Worm (Caenorhabditis elegans) whole organism, dauer: Measurements from ENCODE around the gene C07C7.3.

ENCODE experiments used
- unc-62 ChIP-seq: sonication (generic microtip); optimal IDR thresholded peaks from 2 replicates; lab custom pipeline; 2017; ENCODE audit warnings: missing biosample characterization, missing genetic modification reagents, missing genetic modification characterization

C07C7.3 gene

ce11 chrIV:9165681-9166080, at the start of gene C07C7.3:
Gene C07C7.3, plus strand, starts transcription at chrIV:9166051.
- no peak for TF ChIP-seq unc-62

DNA sequence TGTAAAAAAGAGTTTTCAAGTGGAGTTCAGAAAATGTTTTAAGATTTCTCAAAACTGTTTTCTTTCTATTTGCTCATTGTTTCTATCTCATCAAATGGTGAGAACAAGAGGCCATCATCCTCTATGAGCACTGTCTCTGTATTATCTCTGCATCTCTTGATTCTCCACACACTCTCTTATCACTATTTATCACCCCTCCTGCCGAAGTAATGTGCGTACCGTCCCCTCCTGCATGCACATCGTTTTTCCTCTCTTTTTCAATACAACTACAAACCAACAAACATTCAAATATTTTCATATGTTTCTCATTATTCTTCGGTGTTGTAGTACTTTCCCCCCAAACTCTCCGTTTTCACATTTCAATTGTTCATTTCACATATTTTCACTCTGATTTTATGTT, 49.4 kb upstream of the C07C7.3 start:
- TF ChIP-seq unc-62, result no peak

DNA sequence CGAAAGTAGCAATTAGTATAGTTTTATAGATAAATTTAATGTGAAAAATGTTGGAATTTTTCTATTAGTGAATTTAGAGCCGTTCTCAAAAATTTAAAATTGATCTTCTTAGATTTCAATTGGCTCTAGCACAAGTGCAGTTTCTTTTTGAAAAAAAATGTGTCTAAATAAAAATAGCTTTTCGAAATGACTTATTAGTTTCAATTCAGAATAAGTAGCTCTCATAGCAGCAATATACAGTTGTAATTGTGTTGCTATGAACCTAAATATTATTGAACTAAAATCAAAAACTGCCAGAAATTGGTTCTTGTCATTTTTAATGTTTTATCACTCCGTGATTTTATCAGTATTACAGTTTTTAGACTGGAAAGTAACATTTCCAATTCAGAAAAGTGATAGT, 48.2 kb upstream of the C07C7.3 start:
- no peak for TF ChIP-seq unc-62

DNA sequence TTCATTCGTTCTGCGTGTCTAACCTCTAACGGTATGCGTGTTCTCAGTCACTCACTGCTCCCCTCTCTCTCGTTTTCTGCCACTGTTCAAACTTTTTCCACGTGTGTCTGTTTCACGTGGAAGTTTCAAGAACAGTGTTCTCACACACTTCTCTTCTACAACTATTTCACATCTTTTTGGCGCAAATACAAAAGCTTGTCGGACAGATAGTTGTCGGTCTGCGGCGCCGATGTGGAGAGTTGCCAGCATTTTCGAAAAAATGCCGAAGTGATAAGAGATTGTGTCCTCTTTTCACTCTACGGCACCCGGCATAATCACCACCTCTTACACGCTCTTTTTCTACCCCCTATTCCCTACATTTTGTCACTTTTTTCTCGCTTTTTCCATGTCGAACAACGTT, 47.5 kb upstream of the C07C7.3 start:
- TF ChIP-seq unc-62, result no peak

DNA sequence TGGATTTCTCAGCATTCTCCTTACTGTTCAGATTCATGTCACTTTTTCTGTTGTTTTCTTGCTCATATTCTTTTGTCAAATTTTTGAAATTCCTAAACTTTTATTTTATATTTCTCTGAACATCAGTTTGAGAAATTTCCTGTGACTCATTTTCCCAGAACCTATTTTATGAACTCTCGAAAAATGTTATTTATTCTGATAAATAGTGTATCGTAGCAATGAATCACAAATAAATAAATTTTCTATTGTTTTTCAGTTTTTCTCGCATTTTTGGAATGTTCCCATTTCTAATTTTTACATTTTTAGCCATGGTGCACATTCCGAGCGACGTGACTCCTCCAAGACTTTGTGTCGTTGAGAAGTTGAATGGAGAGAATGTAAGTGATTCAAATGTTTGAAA, 47.1 kb upstream of the C07C7.3 start, which contains the start of gene nrfl-1:
Gene nrfl-1, plus strand, starts transcription at position 301 of the 400 bp plus-strand sequence.
- no peak for TF ChIP-seq unc-62

DNA sequence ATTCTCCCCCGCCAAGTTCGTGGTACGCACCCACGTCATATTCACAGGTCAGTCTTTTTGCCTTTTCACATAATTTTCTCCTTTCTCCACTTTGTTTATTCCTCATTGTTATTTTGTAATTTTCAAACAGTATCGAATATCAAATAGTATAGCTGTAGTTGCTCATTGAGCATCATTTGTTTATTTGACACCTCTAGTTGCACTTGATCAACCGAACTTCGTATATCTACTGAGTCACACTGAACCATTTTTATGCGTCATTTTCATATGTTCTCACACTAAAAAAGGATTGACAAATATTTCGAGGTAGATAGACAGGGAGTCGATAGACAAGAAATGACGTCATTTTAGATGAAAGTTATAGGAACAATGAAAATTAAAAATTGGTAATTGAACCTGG, 45.6 kb upstream of the C07C7.3 start:
- no peak for TF ChIP-seq unc-62

DNA sequence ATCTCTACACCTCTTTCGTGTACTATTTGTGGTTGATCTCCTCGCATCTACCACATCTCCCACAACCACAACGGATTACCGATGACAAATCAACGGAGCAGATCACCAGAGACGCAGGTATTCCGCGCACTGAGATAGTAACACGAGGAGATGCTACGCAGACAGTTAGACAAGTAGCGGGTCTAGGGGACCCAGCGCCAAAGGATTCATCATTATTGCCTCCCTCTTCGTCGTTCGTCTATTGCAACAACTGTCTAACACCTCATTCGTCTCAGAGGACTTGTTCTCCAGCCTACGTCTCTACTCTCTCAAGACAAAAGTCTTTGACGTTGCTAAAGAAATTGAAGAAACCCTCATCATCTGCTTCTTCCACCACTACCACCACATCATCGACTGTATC, 44.3 kb upstream of the C07C7.3 start:
- TF ChIP-seq unc-62, result no peak

DNA sequence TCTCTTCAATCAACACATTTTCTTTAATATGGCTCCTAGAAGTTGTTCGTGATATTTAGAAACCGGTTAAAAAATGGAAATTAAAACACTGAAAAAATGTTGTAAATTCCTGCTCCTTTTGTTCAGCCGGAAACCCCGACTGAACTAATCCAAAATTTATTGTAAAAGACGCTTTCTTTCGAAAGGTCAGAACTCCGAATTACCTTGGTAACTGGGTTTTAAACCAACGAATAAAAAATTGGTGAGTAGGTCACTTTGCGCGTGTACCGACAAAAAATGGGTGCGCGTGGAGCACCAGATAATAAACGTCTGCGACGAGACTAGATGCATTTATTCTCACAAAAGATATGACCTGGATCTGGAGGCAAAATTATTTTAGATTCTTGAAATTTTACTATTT, 35.2 kb upstream of the C07C7.3 start:
- no peak for TF ChIP-seq unc-62

- TF ChIP-seq unc-62, result no peak
Observed at ce11 chrIV:9135377-9135776, 30.5 kb upstream of the C07C7.3 start, which contains the start of gene delm-1. Gene delm-1, minus strand, starts transcription at chrIV:9135477.

ce11 chrIV:9140172-9140805, 25.6 kb upstream of the C07C7.3 start:
- no peak for TF ChIP-seq unc-62

DNA sequence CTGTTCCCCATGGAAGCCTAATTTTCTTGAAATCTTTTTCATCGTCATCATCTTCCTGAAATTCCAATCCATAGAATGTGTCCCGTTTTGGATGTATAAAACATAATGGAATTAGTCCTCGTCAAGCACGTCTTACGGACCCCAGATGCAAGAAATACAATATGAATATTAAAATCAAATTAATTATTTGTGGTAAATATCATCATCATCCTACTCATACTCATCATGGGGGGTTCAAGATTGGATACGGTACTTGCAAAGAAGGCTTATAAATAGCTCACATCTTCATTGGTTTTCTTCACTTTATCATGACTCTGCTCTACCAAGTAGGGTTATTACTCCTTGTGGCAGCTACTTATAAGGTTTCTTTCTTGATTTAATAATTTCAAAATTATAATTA, 21.4 kb upstream of the C07C7.3 start, which contains the start of gene flp-1:
Gene flp-1, plus strand, starts transcription at position 301 of the 400 bp plus-strand sequence.
- no peak for TF ChIP-seq unc-62

DNA sequence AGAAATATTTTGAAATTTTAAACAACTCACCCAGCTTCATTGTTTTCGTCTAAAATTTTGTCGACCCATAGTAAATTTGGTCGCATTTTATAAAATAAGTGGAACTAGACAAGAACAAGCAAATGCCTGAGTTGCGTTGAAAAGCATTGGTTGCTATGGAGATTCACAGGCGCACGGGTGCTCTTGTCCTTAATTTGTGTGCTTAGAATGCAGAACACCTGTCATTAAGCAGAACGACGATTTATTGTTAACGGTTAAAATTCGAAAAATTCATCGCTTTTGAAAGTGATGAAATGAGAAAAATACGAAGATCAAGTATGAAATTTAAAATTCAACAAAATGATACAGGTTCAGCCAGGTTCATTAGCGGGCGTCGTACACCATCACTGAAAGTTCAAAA, 19.7 kb upstream of the C07C7.3 start, which contains the start of gene daf-10:
Gene daf-10, minus strand, starts transcription at position 101 of the 400 bp plus-strand sequence.
- no peak for TF ChIP-seq unc-62

DNA sequence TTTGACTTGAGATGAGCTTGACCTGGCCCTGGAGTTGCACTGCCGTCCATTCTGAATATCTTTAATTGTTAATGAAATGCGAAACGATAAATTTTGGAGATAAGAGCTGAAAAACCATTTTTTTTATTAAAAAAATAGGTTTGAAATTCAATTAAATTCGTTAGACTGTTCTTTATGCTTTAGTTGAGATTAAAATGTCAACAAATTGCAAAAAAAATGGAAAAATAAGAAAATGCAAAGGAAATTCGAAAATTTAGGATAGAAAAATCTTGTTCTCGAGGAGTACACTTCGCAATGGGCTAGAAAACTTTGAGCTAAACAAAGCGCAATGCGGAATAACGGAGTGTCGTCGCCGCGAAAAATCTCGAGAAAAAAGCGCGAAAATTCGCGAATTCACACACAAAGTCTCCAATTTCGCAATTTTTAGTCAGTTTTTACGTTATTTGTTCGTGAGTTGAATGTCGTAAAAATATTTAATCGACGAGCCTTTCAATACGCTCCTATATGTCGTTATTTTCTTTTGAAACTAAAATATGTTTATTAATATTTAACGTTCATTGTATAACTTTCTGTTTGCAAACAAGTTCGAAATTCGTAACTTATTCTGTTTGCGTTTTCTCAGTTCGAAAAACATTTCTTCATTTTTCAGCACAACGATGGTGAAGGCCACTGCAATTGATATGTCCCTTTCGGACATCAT, 18.9 kb upstream of the C07C7.3 start, which contains the start of the genes rpb-12 and aly-2:
Gene rpb-12, minus strand, starts transcription at position 51 of the 700 bp plus-strand sequence.
Gene aly-2, plus strand, starts transcription at position 650 of the 700 bp plus-strand sequence.
- no peak for TF ChIP-seq unc-62

DNA sequence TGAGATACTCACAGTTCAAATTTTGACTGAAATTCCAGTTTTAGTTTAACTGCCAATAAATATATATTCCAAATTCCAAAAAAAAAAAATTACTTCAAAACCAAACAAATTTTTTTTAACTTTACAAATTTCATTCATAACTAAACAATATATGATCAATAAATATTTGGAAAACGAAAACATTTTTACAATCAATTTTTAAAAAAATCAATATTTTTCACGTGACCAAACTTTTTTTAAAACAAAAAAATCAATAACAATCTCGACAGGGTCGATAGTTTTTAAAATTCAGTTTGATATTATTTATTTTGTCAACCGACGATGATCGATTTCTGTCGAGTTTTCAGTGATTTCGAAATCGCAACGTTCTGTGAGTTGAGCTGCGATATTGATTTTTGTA, 15.7 kb upstream of the C07C7.3 start, which contains the start of gene F23B2.7:
Gene F23B2.7, plus strand, starts transcription at position 301 of the 400 bp plus-strand sequence.
- TF ChIP-seq unc-62, result no peak

- TF ChIP-seq unc-62, result no peak
Observed at ce11 chrIV:9154263-9154662, 11.6 kb upstream of the C07C7.3 start, which contains the start of gene F23B2.10. Gene F23B2.10, minus strand, starts transcription at chrIV:9154363.

ce11 chrIV:9158969-9159800, 6.7 kb upstream of the C07C7.3 start, which contains the start of gene pcp-3:
Gene pcp-3, minus strand, starts transcription at chrIV:9159019.
- TF ChIP-seq unc-62, result no peak

ce11 chrIV:9159863-9160262, 6.0 kb upstream of the C07C7.3 start:
- TF ChIP-seq unc-62, result no peak
